Fruit fly (Drosophila melanogaster): Measurements from ENCODE around the gene CG46463.

CG46463 gene

dm6 chr3L:3461119-3461518, at the start of gene CG46463, which contains the start of gene armi:
Gene CG46463, plus strand, starts transcription at chr3L:3461315.
Gene armi, plus strand, starts transcription at chr3L:3461317.
- TF ChIP-seq Sin3A (optimal IDR thresholded peaks at IDR 0.05) (no peak), psq (optimal IDR thresholded peaks at IDR 0.05) (no peak), insv (optimal IDR thresholded peaks at IDR 0.05) (no peak), Myc (optimal IDR thresholded peaks at IDR 0.05) (no peak), ttk (optimal IDR thresholded peaks at IDR 0.05) (no peak), h (optimal IDR thresholded peaks at IDR 0.05) (no peak)

dm6 chr3L:3411699-3412098, 49.4 kb upstream of the CG46463 start:
- no peak for TF ChIP-seq ttk (optimal IDR thresholded peaks at IDR 0.05)
- no peak for TF ChIP-seq insv (optimal IDR thresholded peaks at IDR 0.05)
- TF ChIP-seq Sin3A (optimal IDR thresholded peaks at IDR 0.05) = no peak
- TF ChIP-seq psq (optimal IDR thresholded peaks at IDR 0.05) = no peak

- TF ChIP-seq psq (optimal IDR thresholded peaks at IDR 0.05) (no peak), Sin3A (optimal IDR thresholded peaks at IDR 0.05) (no peak), ttk (optimal IDR thresholded peaks at IDR 0.05) (no peak), insv (optimal IDR thresholded peaks at IDR 0.05) (no peak), h (optimal IDR thresholded peaks at IDR 0.05) (no peak), Myc (optimal IDR thresholded peaks at IDR 0.05) (no peak)
These were observed 46.1 kb upstream of the CG46463 start for dm6 chr3L:3414796-3415568.

- TF ChIP-seq insv (optimal IDR thresholded peaks at IDR 0.05) (no peak), ttk (optimal IDR thresholded peaks at IDR 0.05) (no peak), Myc (optimal IDR thresholded peaks at IDR 0.05) (no peak)
These were observed 45.4 kb upstream of the CG46463 start for dm6 chr3L:3415633-3416198.

dm6 chr3L:3417120-3417519, 44.0 kb upstream of the CG46463 start:
- no peak for TF ChIP-seq ttk (optimal IDR thresholded peaks at IDR 0.05)
- TF ChIP-seq Sin3A (optimal IDR thresholded peaks at IDR 0.05) = no peak
- TF ChIP-seq Myc (optimal IDR thresholded peaks at IDR 0.05) = no peak
- no peak for TF ChIP-seq insv (optimal IDR thresholded peaks at IDR 0.05)
- TF ChIP-seq h (optimal IDR thresholded peaks at IDR 0.05) = no peak
- TF ChIP-seq psq (optimal IDR thresholded peaks at IDR 0.05) = no peak

dm6 chr3L:3417759-3418158, 43.4 kb upstream of the CG46463 start:
- TF ChIP-seq Sin3A (optimal IDR thresholded peaks at IDR 0.05) (no peak), Myc (optimal IDR thresholded peaks at IDR 0.05) (no peak), insv (optimal IDR thresholded peaks at IDR 0.05) (no peak), ttk (optimal IDR thresholded peaks at IDR 0.05) (no peak), h (optimal IDR thresholded peaks at IDR 0.05) (no peak), psq (optimal IDR thresholded peaks at IDR 0.05) (no peak)

dm6 chr3L:3418207-3419086, 42.7 kb upstream of the CG46463 start:
- TF ChIP-seq h (optimal IDR thresholded peaks at IDR 0.05) = no peak
- no peak for TF ChIP-seq insv (optimal IDR thresholded peaks at IDR 0.05)
- no peak for TF ChIP-seq Myc (optimal IDR thresholded peaks at IDR 0.05)

dm6 chr3L:3419369-3420232, 41.5 kb upstream of the CG46463 start:
- TF ChIP-seq Myc (optimal IDR thresholded peaks at IDR 0.05) (no peak), insv (optimal IDR thresholded peaks at IDR 0.05) (no peak), psq (optimal IDR thresholded peaks at IDR 0.05) (no peak)

dm6 chr3L:3420237-3420643, 40.9 kb upstream of the CG46463 start:
- TF ChIP-seq ttk (optimal IDR thresholded peaks at IDR 0.05) = no peak
- TF ChIP-seq h (optimal IDR thresholded peaks at IDR 0.05) = no peak
- TF ChIP-seq psq (optimal IDR thresholded peaks at IDR 0.05) = no peak
- TF ChIP-seq Myc (optimal IDR thresholded peaks at IDR 0.05) = no peak
- TF ChIP-seq insv (optimal IDR thresholded peaks at IDR 0.05) = no peak
- TF ChIP-seq Sin3A (optimal IDR thresholded peaks at IDR 0.05) = no peak

dm6 chr3L:3420674-3421073, 40.4 kb upstream of the CG46463 start:
- no peak for TF ChIP-seq h (optimal IDR thresholded peaks at IDR 0.05)
- no peak for TF ChIP-seq psq (optimal IDR thresholded peaks at IDR 0.05)
- no peak for TF ChIP-seq Myc (optimal IDR thresholded peaks at IDR 0.05)
- no peak for TF ChIP-seq insv (optimal IDR thresholded peaks at IDR 0.05)
- TF ChIP-seq Sin3A (optimal IDR thresholded peaks at IDR 0.05) = no peak
- TF ChIP-seq ttk (optimal IDR thresholded peaks at IDR 0.05) = no peak

dm6 chr3L:3423006-3423405, 38.1 kb upstream of the CG46463 start:
- TF ChIP-seq insv (optimal IDR thresholded peaks at IDR 0.05) (no peak), Myc (optimal IDR thresholded peaks at IDR 0.05) (no peak), Sin3A (optimal IDR thresholded peaks at IDR 0.05) (no peak), h (optimal IDR thresholded peaks at IDR 0.05) (no peak), psq (optimal IDR thresholded peaks at IDR 0.05) (no peak), ttk (optimal IDR thresholded peaks at IDR 0.05) (no peak)
